Fruit fly (Drosophila melanogaster) whole organism, wandering third instar larva: Measurements from ENCODE around the gene Megf8.
A peak's percentile ranks its signal among the peaks of the same experiment; 100 is the strongest.

Experiments used
- Abd-B ChIP-seq: fragments of >200 bp; optimal IDR thresholded peaks from 2 replicates; lab custom pipeline; 2017; ENCODE audit warnings: missing biosample characterization, missing genetic modification characterization
- CG32264 ChIP-seq: fragments of 200-800 bp; sonication (Bioruptor generic); optimal IDR thresholded peaks from 2 replicates; lab custom pipeline; 2016; ENCODE audit warnings: missing biosample characterization, missing genetic modification characterization
- CG9705 ChIP-seq: fragments of 200-800 bp; sonication (Bioruptor generic); optimal IDR thresholded peaks from 2 replicates; lab custom pipeline; 2018; ENCODE audit warnings: missing biosample characterization, mild to moderate bottlenecking, missing genetic modification characterization
- CrebA ChIP-seq: fragments of 200-800 bp; sonication (Bioruptor generic); optimal IDR thresholded peaks from 2 replicates; lab custom pipeline; 2016; ENCODE audit warnings: missing biosample characterization, mild to moderate bottlenecking, missing genetic modification characterization, borderline replicate concordance
- Dfd ChIP-seq: fragments of >200 bp; optimal IDR thresholded peaks from 2 replicates; lab custom pipeline; 2017; ENCODE audit warnings: missing biosample characterization, missing genetic modification characterization
- Dif ChIP-seq: fragments of 200-275, 200-300 bp; sonication (Bioruptor generic); optimal IDR thresholded peaks from 2 replicates; lab custom pipeline; 2018; ENCODE audit warnings: missing biosample characterization, missing genetic modification characterization; ENCODE audit not compliant: partially characterized antibody
- GATAd ChIP-seq: sonication (Bioruptor generic); optimal IDR thresholded peaks from 2 replicates; lab custom pipeline; 2016; ENCODE audit warnings: missing biosample characterization, missing genetic modification characterization
- HLH106 ChIP-seq: fragments of 200-800 bp; optimal IDR thresholded peaks from 3 replicates; lab custom pipeline; 2019; ENCODE audit warnings: missing biosample characterization, mild to moderate bottlenecking, missing genetic modification characterization, moderate library complexity
- Hnf4 ChIP-seq: fragments of 200-800 bp; sonication (Bioruptor generic); optimal IDR thresholded peaks from 2 replicates; lab custom pipeline; 2016; ENCODE audit warnings: missing biosample characterization, mild to moderate bottlenecking, missing genetic modification characterization
- Hr78 ChIP-seq: fragments of >200 bp; optimal IDR thresholded peaks from 2 replicates; lab custom pipeline; 2017; ENCODE audit warnings: missing biosample characterization, missing genetic modification characterization
- Hr83 ChIP-seq: fragments of 200-300 bp; sonication (Bioruptor generic); optimal IDR thresholded peaks from 2 replicates; lab custom pipeline; 2016; ENCODE audit warnings: missing biosample characterization, mild to moderate bottlenecking, missing genetic modification characterization, moderate library complexity; ENCODE audit not compliant: poor library complexity, severe bottlenecking
- Jra ChIP-seq: sonication (Bioruptor generic); optimal IDR thresholded peaks from 2 replicates; lab custom pipeline; 2016; ENCODE audit warnings: missing biosample characterization, missing genetic modification characterization
- Mio ChIP-seq: sonication (Bioruptor generic); optimal IDR thresholded peaks from 2 replicates; lab custom pipeline; 2016; ENCODE audit warnings: missing biosample characterization, missing genetic modification characterization
- Myc ChIP-seq: fragments of >200 bp; optimal IDR thresholded peaks from 2 replicates; lab custom pipeline; 2017
- N ChIP-seq: fragments of >200 bp; optimal IDR thresholded peaks from 2 replicates; lab custom pipeline; 2018; ENCODE audit warnings: missing biosample characterization, missing external identifiers, missing genetic modification characterization
- OdsH ChIP-seq: fragments of 200-800 bp; sonication (Bioruptor generic); optimal IDR thresholded peaks from 2 replicates; lab custom pipeline; 2016; ENCODE audit warnings: missing biosample characterization, mild to moderate bottlenecking, missing genetic modification characterization
- Rel ChIP-seq, 2 experiments: fragments of 200-800 bp; sonication (Bioruptor generic) in 1 of 2; optimal IDR thresholded peaks; 2 replicates in 1 of 2; 3 replicates in 1 of 2; lab custom pipeline; 2016 to 2019; ENCODE audit warnings: mild to moderate bottlenecking in 2 of 2, missing biosample characterization in 2 of 2, missing genetic modification characterization in 2 of 2, moderate library complexity in 1 of 2
- Sp1 ChIP-seq: fragments of 200-800 bp; sonication (Bioruptor generic); optimal IDR thresholded peaks from 3 replicates; lab custom pipeline; 2019; ENCODE audit warnings: missing biosample characterization, mild to moderate bottlenecking, missing genetic modification characterization, moderate library complexity
- Vsx2 ChIP-seq: fragments of 200-300, 225-300 bp; sonication (Bioruptor generic); optimal IDR thresholded peaks from 2 replicates; lab custom pipeline; 2018; ENCODE audit warnings: missing biosample characterization, missing genetic modification characterization; ENCODE audit not compliant: partially characterized antibody
- br ChIP-seq: fragments of 200-800 bp; sonication (Bioruptor generic); optimal IDR thresholded peaks from 2 replicates; lab custom pipeline; 2016; ENCODE audit warnings: missing biosample characterization, missing genetic modification characterization
- brk ChIP-seq: fragments of 200-800 bp; sonication (Bioruptor generic); optimal IDR thresholded peaks from 2 replicates; lab custom pipeline; 2016; ENCODE audit warnings: missing biosample characterization, mild to moderate bottlenecking, missing genetic modification characterization
- dl ChIP-seq, 2 experiments: fragments of 175-275, 200-275 bp in 1 of 2; fragments of 200-275 bp in 1 of 2; sonication (Bioruptor generic); optimal IDR thresholded peaks; lab custom pipeline; 2018; ENCODE audit warnings: mild to moderate bottlenecking in 2 of 2, missing biosample characterization in 2 of 2, missing genetic modification characterization in 2 of 2, moderate library complexity in 2 of 2; ENCODE audit not compliant: partially characterized antibody in 2 of 2, insufficient read depth in 1 of 2
- dmrt93B ChIP-seq: fragments of 200-800 bp; sonication (Bioruptor generic); optimal IDR thresholded peaks from 2 replicates; lab custom pipeline; 2018; ENCODE audit warnings: missing biosample characterization, mild to moderate bottlenecking, missing genetic modification characterization
- dsf ChIP-seq: sonication (Bioruptor generic); optimal IDR thresholded peaks from 2 replicates; lab custom pipeline; 2016; ENCODE audit warnings: missing biosample characterization, missing genetic modification characterization, borderline replicate concordance
- ey ChIP-seq: fragments of 200-800 bp; sonication (Bioruptor generic); optimal IDR thresholded peaks from 2 replicates; lab custom pipeline; 2016; ENCODE audit warnings: missing biosample characterization, missing genetic modification characterization
- foxo ChIP-seq, 2 experiments: fragments of 200-800 bp; sonication (Bioruptor generic); optimal IDR thresholded peaks; 2 replicates in 1 of 2; 3 replicates in 1 of 2; lab custom pipeline; 2016 to 2017; ENCODE audit warnings: missing biosample characterization in 2 of 2, missing genetic modification characterization in 2 of 2
- fru ChIP-seq: fragments of 200-800 bp; sonication (Bioruptor generic); optimal IDR thresholded peaks from 3 replicates; lab custom pipeline; 2016; ENCODE audit warnings: missing biosample characterization, mild to moderate bottlenecking, missing genetic modification characterization
- h ChIP-seq: fragments of 200-800 bp; sonication (Bioruptor generic); optimal IDR thresholded peaks from 3 replicates; lab custom pipeline; 2016; ENCODE audit warnings: missing biosample characterization, mild to moderate bottlenecking, missing genetic modification characterization
- jim ChIP-seq: fragments of 175-275, 200-325 bp; sonication (Bioruptor generic); optimal IDR thresholded peaks from 2 replicates; lab custom pipeline; 2016; ENCODE audit warnings: missing biosample characterization, mild to moderate bottlenecking, missing genetic modification characterization
- lola ChIP-seq: fragments of >200 bp; optimal IDR thresholded peaks from 2 replicates; lab custom pipeline; 2017; ENCODE audit warnings: missing biosample characterization, missing genetic modification characterization
- pan ChIP-seq: fragments of >200 bp; optimal IDR thresholded peaks from 2 replicates; lab custom pipeline; 2017
- psq ChIP-seq: fragments of 200-800 bp; sonication (Bioruptor generic); optimal IDR thresholded peaks from 3 replicates; lab custom pipeline; 2017; ENCODE audit warnings: missing biosample characterization, mild to moderate bottlenecking, missing genetic modification characterization, moderate library complexity
- rgr ChIP-seq: fragments of 200-800 bp; sonication (Bioruptor generic); optimal IDR thresholded peaks from 3 replicates; lab custom pipeline; 2016; ENCODE audit warnings: missing biosample characterization, mild to moderate bottlenecking, missing genetic modification characterization
- sage ChIP-seq: fragments of 200-800 bp; sonication (Bioruptor generic); optimal IDR thresholded peaks from 2 replicates; lab custom pipeline; 2016; ENCODE audit warnings: missing biosample characterization, mild to moderate bottlenecking, missing genetic modification characterization
- sv ChIP-seq: fragments of 200-800 bp; sonication (Bioruptor generic); optimal IDR thresholded peaks from 3 replicates; lab custom pipeline; 2016; ENCODE audit warnings: missing biosample characterization, missing genetic modification characterization
- tai ChIP-seq: sonication (Bioruptor generic); optimal IDR thresholded peaks from 2 replicates; lab custom pipeline; 2016; ENCODE audit warnings: missing biosample characterization, missing genetic modification characterization
- usp ChIP-seq: fragments of >200 bp; optimal IDR thresholded peaks from 2 replicates; lab custom pipeline; 2017; ENCODE audit warnings: missing biosample characterization, missing genetic modification characterization
- woc ChIP-seq: sonication (Bioruptor generic); optimal IDR thresholded peaks from 2 replicates; lab custom pipeline; 2016; ENCODE audit warnings: missing biosample characterization, mild to moderate bottlenecking, missing genetic modification characterization

Megf8 gene

DNA sequence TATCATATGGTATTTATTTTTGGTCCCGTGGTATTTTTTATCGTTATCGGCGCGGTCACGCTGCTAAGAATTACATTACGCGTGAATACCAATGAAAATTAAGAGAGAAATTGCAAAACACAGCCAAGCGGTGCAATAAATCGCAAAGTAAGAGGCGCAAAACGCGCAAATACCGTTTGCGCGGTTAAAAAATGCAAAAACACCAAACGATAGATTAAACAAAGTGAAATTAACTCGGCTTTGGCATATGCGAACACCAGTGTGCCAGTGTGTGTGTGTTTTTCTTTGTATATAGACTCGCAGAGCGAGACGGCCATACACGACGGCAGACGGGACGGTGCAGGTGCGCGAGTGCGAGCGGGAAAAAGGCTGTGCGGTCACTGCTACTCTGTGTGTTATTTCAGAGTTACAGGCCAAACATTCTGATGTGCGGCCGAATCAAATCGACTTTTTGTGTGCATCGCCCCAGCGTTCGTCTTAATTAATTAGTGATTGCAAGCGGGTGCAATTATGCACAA is 12.5 kb upstream of the Megf8 start, which contains the start of gene Cka:
Gene Cka (plus strand): TSS at position 29 of the 518 bp plus-strand sequence.
- no peak for TF ChIP-seq CrebA
- peak; percentile 54 for TF ChIP-seq lola (GFP tag; lab: Kevin White, UChicago)
- TF ChIP-seq CG9705, result no peak
- TF ChIP-seq Rel (GFP tag; optimal IDR thresholded peaks at IDR 0.05; lab: Kevin White, UChicago), result no peak
- TF ChIP-seq Rel (tag; optimal IDR thresholded peaks at IDR 0.05; lab: Kevin White, UChicago), result peak; percentile 72
- TF ChIP-seq foxo (GFP tag; optimal IDR thresholded peaks at IDR 0.05; lab: Kevin White, UChicago), result no peak
- no peak for TF ChIP-seq CG32264 (GFP tag; lab: Kevin White, UChicago)
- no peak for TF ChIP-seq dmrt93B
- TF ChIP-seq Dif (GFP tag; lab: Kevin White, UChicago), result peak; percentile 62
- peak; percentile 23 for TF ChIP-seq h
- no peak for TF ChIP-seq ey
- peak; percentile 35 for TF ChIP-seq N (GFP tag; lab: Kevin White, UChicago)
- TF ChIP-seq fru, result no peak
- TF ChIP-seq jim (GFP tag; lab: Kevin White, UChicago), result no peak
- TF ChIP-seq Sp1 (GFP tag; lab: Kevin White, UChicago), result peak; percentile 43
- TF ChIP-seq dl (GFP tag; optimal IDR thresholded peaks at IDR 0.05; lab: Kevin White, UChicago; ENCODE audit: insufficient read depth in 1 of 2, partially characterized antibody in 2 of 2), result no peak

DNA sequence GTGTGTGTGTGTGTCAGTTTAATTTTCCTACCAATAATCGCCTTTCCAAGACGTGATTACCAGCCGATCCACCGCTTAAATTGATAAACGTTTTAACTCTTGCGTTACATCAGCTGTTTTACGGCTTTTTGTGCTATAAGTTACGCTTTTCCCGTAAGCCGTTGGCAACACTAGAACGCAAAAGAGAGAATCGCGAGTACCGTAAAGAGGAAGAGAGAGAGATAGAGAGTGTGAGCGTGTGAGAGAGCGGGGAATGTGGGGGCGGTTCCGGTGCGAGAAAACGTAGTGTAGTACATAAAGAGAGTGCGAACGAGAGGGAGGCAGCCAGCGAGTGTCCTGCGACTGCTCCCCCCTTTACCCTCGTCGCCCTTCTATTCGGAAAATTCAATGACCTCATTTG is 11.7 kb upstream of the Megf8 start:
- TF ChIP-seq Dif (GFP tag; lab: Kevin White, UChicago) (peak; percentile 67), dl (GFP tag; optimal IDR thresholded peaks at IDR 0.05; lab: Kevin White, UChicago; ENCODE audit: insufficient read depth in 1 of 2, partially characterized antibody in 2 of 2) (peak in 1 of 2 experiments; percentile 56), Myc (lab: Kevin White, UChicago) (no peak), brk (GFP tag; lab: Kevin White, UChicago) (no peak), Hnf4 (GFP tag; lab: Kevin White, UChicago) (peak; percentile 6), Hr83 (GFP tag; lab: Kevin White, UChicago) (no peak), psq (GFP tag; lab: Kevin White, UChicago) (peak; percentile 40)
- TF ChIP-seq, all 38 proteins: peak for 4

DNA sequence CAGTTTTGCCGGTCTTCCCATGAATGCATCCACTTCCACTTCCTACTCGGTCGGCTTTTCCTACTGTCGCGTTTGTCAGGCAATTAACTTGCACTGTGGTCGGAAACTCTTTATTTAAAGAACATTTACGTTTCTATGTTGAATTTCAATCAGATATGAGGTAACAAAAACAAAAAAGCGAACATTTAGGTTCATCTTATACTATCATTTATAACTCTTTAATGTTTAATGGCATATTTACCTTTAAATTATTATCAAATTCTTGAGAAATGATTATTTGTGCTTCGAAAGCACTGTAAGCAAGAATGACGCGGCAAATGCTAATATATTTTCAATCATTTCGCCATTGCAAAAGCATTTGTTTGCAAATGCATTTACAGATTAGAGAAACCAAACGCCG is 9.5 kb upstream of the Megf8 start:
- TF ChIP-seq sv (GFP tag; lab: Kevin White, UChicago) (no peak), brk (GFP tag; lab: Kevin White, UChicago) (no peak), lola (GFP tag; lab: Kevin White, UChicago) (no peak), CG9705 (no peak), HLH106 (no peak), fru (peak; percentile 12), Dfd (GFP tag; lab: Kevin White, UChicago) (no peak), N (GFP tag; lab: Kevin White, UChicago) (no peak), Sp1 (GFP tag; lab: Kevin White, UChicago) (no peak), GATAd (GFP tag; lab: Kevin White, UChicago) (no peak), woc (GFP tag; lab: Kevin White, UChicago) (no peak), CG32264 (GFP tag; lab: Kevin White, UChicago) (no peak), sage (GFP tag; lab: Kevin White, UChicago) (no peak), Mio (GFP tag; lab: Kevin White, UChicago) (no peak), Hr78 (GFP tag; lab: Kevin White, UChicago) (no peak), dsf (GFP tag; lab: Kevin White, UChicago) (no peak), Abd-B (GFP tag; lab: Kevin White, UChicago) (no peak), Vsx2 (GFP tag; lab: Kevin White, UChicago) (no peak), OdsH (peak; percentile 10), dl (GFP tag; optimal IDR thresholded peaks at IDR 0.05; lab: Kevin White, UChicago; ENCODE audit: insufficient read depth in 1 of 2, partially characterized antibody in 2 of 2) (no peak), Rel (GFP tag; optimal IDR thresholded peaks at IDR 0.05; lab: Kevin White, UChicago) (no peak), Rel (tag; optimal IDR thresholded peaks at IDR 0.05; lab: Kevin White, UChicago) (no peak), pan (lab: Kevin White, UChicago) (no peak), ey (no peak), jim (GFP tag; lab: Kevin White, UChicago) (no peak), psq (GFP tag; lab: Kevin White, UChicago) (peak; percentile 1), h (peak; percentile 21), Jra (GFP tag; lab: Kevin White, UChicago) (no peak), rgr (GFP tag; lab: Kevin White, UChicago) (no peak), Hr83 (GFP tag; lab: Kevin White, UChicago) (no peak), foxo (GFP tag; optimal IDR thresholded peaks at IDR 0.05; lab: Kevin White, UChicago) (peak in 1 of 2 experiments; percentile 8), br (GFP tag; lab: Kevin White, UChicago) (no peak), CrebA (no peak), usp (GFP tag; lab: Kevin White, UChicago) (no peak), Myc (lab: Kevin White, UChicago) (no peak), dmrt93B (no peak), Dif (GFP tag; lab: Kevin White, UChicago) (no peak), Hnf4 (GFP tag; lab: Kevin White, UChicago) (no peak), tai (GFP tag; lab: Kevin White, UChicago) (no peak)
- TF ChIP-seq, all 38 proteins: peak for 5
